Worm (Caenorhabditis elegans) whole organism, young adult: ENCODE measurements around the gene R07B7.9.

Source experiments
- T26A5.8 ChIP-seq: sonication (generic microtip); optimal IDR thresholded peaks from 2 replicates; lab custom pipeline; 2016; ENCODE audit warnings: missing genetic modification characterization, missing compliant biosample characterization
- akir-1 ChIP-seq: fragments of 200-800 bp; sonication (Bioruptor generic); optimal IDR thresholded peaks from 2 replicates; lab custom pipeline; 2018; ENCODE audit warnings: mild to moderate bottlenecking, missing genetic modification characterization, moderate library complexity, missing compliant biosample characterization
- fkh-3 ChIP-seq: sonication (generic microtip); optimal IDR thresholded peaks from 2 replicates; lab custom pipeline; 2016; ENCODE audit warnings: mild to moderate bottlenecking, missing genetic modification characterization, missing compliant biosample characterization
- lin-54 ChIP-seq: fragments of 200-800 bp; sonication (Bioruptor generic); optimal IDR thresholded peaks from 2 replicates; lab custom pipeline; 2018; ENCODE audit warnings: mild to moderate bottlenecking, missing genetic modification characterization, missing compliant biosample characterization
- ztf-25 ChIP-seq: fragments of 200-800 bp; sonication (Bioruptor generic); IDR thresholded peaks from 2 replicates; pipeline ENCODE4 v1.3.6; 2022; ENCODE audit warnings: missing genetic modification reagents, missing genetic modification characterization, missing compliant biosample characterization

DNA sequence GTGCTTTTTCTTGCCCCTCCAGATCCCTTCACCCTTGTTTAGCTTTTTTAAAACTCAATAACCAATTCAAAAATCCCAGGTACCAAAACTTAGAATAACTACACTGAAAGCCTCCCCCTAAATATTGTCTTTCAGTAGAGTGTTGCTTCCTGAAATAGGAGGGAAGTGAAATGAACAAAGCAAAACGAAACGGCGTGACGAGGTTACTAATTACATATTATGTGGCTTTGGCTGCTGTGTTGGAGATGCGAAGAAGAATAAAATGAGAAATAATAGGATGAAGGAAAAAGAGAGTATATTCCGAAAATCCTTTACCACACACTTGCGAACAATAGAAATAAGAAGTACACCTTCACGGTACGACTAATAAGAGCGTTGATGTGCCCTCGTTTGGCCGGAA is 44.0 kb downstream of the R07B7.9 start:
- TF ChIP-seq lin-54 (GFP tag; lab: Kevin White, UChicago) (no peak), akir-1 (GFP tag; lab: Kevin White, UChicago) (no peak), ztf-25 (GFP tag; lab: Robert Waterston, UW) (no peak), T26A5.8 (tag; lab: Kevin White, UChicago) (no peak), fkh-3 (tag; lab: Kevin White, UChicago) (no peak)
